Worm (Caenorhabditis elegans): ENCODE data around the gene snf-3.

- TF ChIP-seq C38D4.7 (GFP tag; optimal IDR thresholded peaks at IDR 0.05): no peak
- no peak for TF ChIP-seq ceh-31 (tag; optimal IDR thresholded peaks at IDR 0.05)
Measured at ce11 chrII:1131821-1132220, 40.0 kb downstream of the snf-3 start.
